Worm (Caenorhabditis elegans) whole organism, L1 larva: ENCODE results near the gene sqd-1.
A peak's percentile ranks its signal among the peaks of the same experiment; 100 is the strongest.
"Not testable (repeated sequence)": the region's sequence is repeated elsewhere in the genome, so short reads cannot be mapped to it uniquely, and the experiment has no call there.

Experiments
- C04F5.9 ChIP-seq: sonication (generic microtip); optimal IDR thresholded peaks from 2 replicates; lab custom pipeline; 2016; ENCODE audit warnings: missing genetic modification characterization, missing compliant biosample characterization
- C16A3.4 ChIP-seq: fragments of 150-350 bp; optimal IDR thresholded peaks from 2 replicates; lab custom pipeline; 2014; ENCODE audit warnings: missing biosample characterization, missing genetic modification characterization
- F16B12.6 ChIP-seq: fragments of 150-350 bp; optimal IDR thresholded peaks from 2 replicates; lab custom pipeline; 2014; ENCODE audit warnings: missing biosample characterization, missing genetic modification characterization
- Y116A8C.19 ChIP-seq: sonication (generic microtip); optimal IDR thresholded peaks from 2 replicates; lab custom pipeline; 2016; ENCODE audit warnings: missing compliant biosample characterization, missing genetic modification characterization, borderline replicate concordance
- aha-1 ChIP-seq: fragments of 150-350 bp; optimal IDR thresholded peaks from 2 replicates; lab custom pipeline; 2014; ENCODE audit warnings: missing biosample characterization, missing genetic modification characterization
- alr-1 ChIP-seq: fragments of 200-800 bp; sonication (Bioruptor generic); optimal IDR thresholded peaks from 2 replicates; lab custom pipeline; 2018; ENCODE audit warnings: borderline replicate concordance, mild to moderate bottlenecking, missing genetic modification characterization, missing compliant biosample characterization
- ama-1 ChIP-seq: fragments of 150-350 bp; optimal IDR thresholded peaks from 2 replicates; lab custom pipeline; 2014
- ceh-63 ChIP-seq: fragments of 200-800 bp; sonication (Bioruptor generic); optimal IDR thresholded peaks from 2 replicates; lab custom pipeline; 2018; ENCODE audit warnings: mild to moderate bottlenecking, missing genetic modification characterization, missing compliant biosample characterization
- ceh-8 ChIP-seq: fragments of 200-800 bp; sonication (Bioruptor generic); optimal IDR thresholded peaks from 2 replicates; lab custom pipeline; 2018; ENCODE audit warnings: mild to moderate bottlenecking, missing genetic modification characterization, moderate library complexity, missing compliant biosample characterization
- ceh-82 ChIP-seq, 3 experiments: fragments of 150-350 bp in 1 of 3; sonication (generic microtip) in 2 of 3; optimal IDR thresholded peaks; 2 replicates each; lab custom pipeline; 2014 to 2017; ENCODE audit warnings: missing biosample characterization in 3 of 3, missing genetic modification characterization in 3 of 3
- ces-1 ChIP-seq: fragments of 150-350 bp; optimal IDR thresholded peaks from 2 replicates; lab custom pipeline; 2014; ENCODE audit warnings: missing biosample characterization, missing genetic modification reagents, missing genetic modification characterization
- dsc-1 ChIP-seq: sonication (generic microtip); optimal IDR thresholded peaks from 2 replicates; lab custom pipeline; 2016; ENCODE audit warnings: mild to moderate bottlenecking, missing genetic modification characterization, missing compliant biosample characterization
- egl-13 ChIP-seq: sonication (generic microtip); optimal IDR thresholded peaks from 2 replicates; lab custom pipeline; 2016; ENCODE audit warnings: missing genotype, missing genetic modification reagents, missing genetic modification characterization, missing compliant biosample characterization
- elt-2 ChIP-seq: sonication (generic microtip); optimal IDR thresholded peaks from 2 replicates; lab custom pipeline; 2016; ENCODE audit warnings: missing genetic modification characterization, mild to moderate bottlenecking, inconsistent platforms, missing compliant biosample characterization, missing genetic modification reagents
- elt-3 ChIP-seq, 6 experiments: fragments of 150-350 bp in 1 of 6; sonication (generic microtip); optimal IDR thresholded peaks; 2 replicates each; lab custom pipeline; 2017 to 2018; ENCODE audit warnings: missing biosample characterization in 6 of 6, missing genetic modification characterization in 6 of 6, inconsistent platforms in 1 of 6
- fkh-10 ChIP-seq: sonication (generic microtip); optimal IDR thresholded peaks from 2 replicates; lab custom pipeline; 2017; ENCODE audit warnings: missing biosample characterization, missing genetic modification reagents, missing genetic modification characterization
- fkh-4 ChIP-seq: sonication (generic microtip); optimal IDR thresholded peaks from 2 replicates; lab custom pipeline; 2016; ENCODE audit warnings: missing compliant biosample characterization, missing genetic modification characterization, borderline replicate concordance
- grh-1 ChIP-seq: fragments of 200-800 bp; sonication (Bioruptor generic); IDR thresholded peaks from 2 replicates; pipeline ENCODE4 v1.3.6; 2022; ENCODE audit warnings: missing genetic modification reagents, missing genetic modification characterization, missing compliant biosample characterization
- jun-1 ChIP-seq: fragments of 150-350 bp; optimal IDR thresholded peaks from 2 replicates; lab custom pipeline; 2014; ENCODE audit warnings: missing biosample characterization, missing genetic modification reagents, missing genetic modification characterization
- lin-13 ChIP-seq: fragments of 150-350 bp; optimal IDR thresholded peaks from 2 replicates; lab custom pipeline; 2014; ENCODE audit warnings: missing biosample characterization, missing genetic modification reagents, missing genetic modification characterization
- lin-15B ChIP-seq: fragments of 150-350 bp; sonication (generic microtip); optimal IDR thresholded peaks from 3 replicates; lab custom pipeline; 2014; ENCODE audit warnings: missing biosample characterization, missing genetic modification characterization
- lin-39 ChIP-seq: fragments of 150-350 bp; optimal IDR thresholded peaks from 2 replicates; lab custom pipeline; 2014; ENCODE audit warnings: missing biosample characterization, missing genetic modification reagents, missing genetic modification characterization
- lir-3 ChIP-seq: sonication (generic microtip); optimal IDR thresholded peaks from 2 replicates; lab custom pipeline; 2016; ENCODE audit warnings: mild to moderate bottlenecking, missing genetic modification characterization, moderate library complexity, missing compliant biosample characterization; ENCODE audit not compliant: poor library complexity
- lsy-2 ChIP-seq, 2 experiments: fragments of 150-350 bp; optimal IDR thresholded peaks; 2 replicates each; lab custom pipeline; 2014; ENCODE audit warnings: missing biosample characterization in 2 of 2, missing genetic modification characterization in 2 of 2
- mab-9 ChIP-seq: fragments of 200-800 bp; sonication (Bioruptor generic); IDR thresholded peaks from 2 replicates; pipeline ENCODE4 v1.3.6; 2022; ENCODE audit warnings: missing genetic modification reagents, missing genetic modification characterization, missing compliant biosample characterization
- mdl-1 ChIP-seq, 2 experiments: fragments of 150-350 bp; optimal IDR thresholded peaks; 2 replicates each; lab custom pipeline; 2014 to 2017; ENCODE audit warnings: missing biosample characterization in 2 of 2, missing genetic modification characterization in 2 of 2, inconsistent platforms in 1 of 2
- mef-2 ChIP-seq: fragments of 150-350 bp; optimal IDR thresholded peaks from 2 replicates; lab custom pipeline; 2014; ENCODE audit warnings: missing biosample characterization, missing genetic modification characterization
- nhr-12 ChIP-seq: sonication (generic microtip); optimal IDR thresholded peaks from 2 replicates; lab custom pipeline; 2017; ENCODE audit warnings: missing biosample characterization, missing genetic modification characterization
- nhr-28 ChIP-seq: fragments of 150-350 bp; optimal IDR thresholded peaks from 2 replicates; lab custom pipeline; 2014; ENCODE audit warnings: missing biosample characterization, missing genetic modification characterization
- nhr-47 ChIP-seq: sonication (generic microtip); optimal IDR thresholded peaks from 2 replicates; lab custom pipeline; 2016; ENCODE audit warnings: mild to moderate bottlenecking, missing genetic modification characterization, moderate library complexity, missing compliant biosample characterization
- nhr-71 ChIP-seq: sonication (generic microtip); optimal IDR thresholded peaks from 2 replicates; lab custom pipeline; 2016; ENCODE audit warnings: mild to moderate bottlenecking, missing genetic modification characterization, moderate library complexity, missing compliant biosample characterization
- nhr-90 ChIP-seq: sonication (generic microtip); optimal IDR thresholded peaks from 2 replicates; lab custom pipeline; 2016; ENCODE audit warnings: mild to moderate bottlenecking, missing genetic modification characterization, missing compliant biosample characterization; ENCODE audit not compliant: poor library complexity
- pax-3 ChIP-seq: fragments of 200-800 bp; sonication (Bioruptor generic); optimal IDR thresholded peaks from 2 replicates; lab custom pipeline; 2018; ENCODE audit warnings: mild to moderate bottlenecking, missing genetic modification characterization, moderate library complexity, missing compliant biosample characterization
- pqm-1 ChIP-seq: sonication (generic microtip); optimal IDR thresholded peaks from 3 replicates; lab custom pipeline; 2017; ENCODE audit warnings: missing biosample characterization, missing genetic modification characterization
- rnt-1 ChIP-seq: sonication (generic microtip); optimal IDR thresholded peaks from 2 replicates; lab custom pipeline; 2016; ENCODE audit warnings: mild to moderate bottlenecking, missing genetic modification characterization, moderate library complexity, missing compliant biosample characterization
- skn-1 ChIP-seq: fragments of 150-350 bp; optimal IDR thresholded peaks from 2 replicates; lab custom pipeline; 2014; ENCODE audit warnings: missing biosample characterization, missing genetic modification characterization
- snpc-4 ChIP-seq: fragments of 150-350 bp; optimal IDR thresholded peaks from 2 replicates; lab custom pipeline; 2014; ENCODE audit warnings: missing biosample characterization, missing genetic modification characterization
- sup-37 ChIP-seq: fragments of 200-800 bp; sonication (Bioruptor generic); optimal IDR thresholded peaks from 2 replicates; lab custom pipeline; 2018; ENCODE audit warnings: mild to moderate bottlenecking, missing genetic modification characterization, missing compliant biosample characterization
- swsn-7 ChIP-seq: sonication (generic microtip); optimal IDR thresholded peaks from 2 replicates; lab custom pipeline; 2016; ENCODE audit warnings: missing genetic modification characterization, missing compliant biosample characterization
- unc-130 ChIP-seq: fragments of 150-350 bp; optimal IDR thresholded peaks from 2 replicates; lab custom pipeline; 2017; ENCODE audit warnings: missing biosample characterization, missing genetic modification characterization, inconsistent platforms
- unc-30 ChIP-seq: sonication (generic microtip); optimal IDR thresholded peaks from 2 replicates; lab custom pipeline; 2017; ENCODE audit warnings: missing biosample characterization, missing genetic modification characterization
- unc-62 ChIP-seq: fragments of 150-350 bp; optimal IDR thresholded peaks from 2 replicates; lab custom pipeline; 2014; ENCODE audit warnings: missing biosample characterization, missing genetic modification reagents, missing genetic modification characterization
- vab-15 ChIP-seq: sonication (generic microtip); optimal IDR thresholded peaks from 2 replicates; lab custom pipeline; 2017; ENCODE audit warnings: missing genotype, mild to moderate bottlenecking, missing genetic modification characterization, missing compliant biosample characterization
- xbp-1 ChIP-seq: sonication (generic microtip); optimal IDR thresholded peaks from 2 replicates; lab custom pipeline; 2016; ENCODE audit warnings: missing genetic modification characterization, missing compliant biosample characterization
- ztf-11 ChIP-seq, 2 experiments: sonication (generic microtip); optimal IDR thresholded peaks; 2 replicates each; lab custom pipeline; 2016 to 2017; ENCODE audit warnings: missing genetic modification characterization in 2 of 2, missing biosample characterization in 1 of 2, missing compliant biosample characterization in 1 of 2

sqd-1 gene

ce11 chrIV:6303642-6304041 is 20.3 kb upstream of the sqd-1 start, which contains the start of gene srv-25:
Gene srv-25, minus strand, starts transcription at chrIV:6303742.
- TF ChIP-seq jun-1 (tag; lab: Kevin White, UChicago) (no peak), lin-13 (GFP tag; lab: Kevin White, UChicago) (no peak), alr-1 (tag; lab: Kevin White, UChicago) (no peak), ceh-8 (no peak), lir-3 (no peak), nhr-71 (tag; lab: Kevin White, UChicago) (no peak)

DNA sequence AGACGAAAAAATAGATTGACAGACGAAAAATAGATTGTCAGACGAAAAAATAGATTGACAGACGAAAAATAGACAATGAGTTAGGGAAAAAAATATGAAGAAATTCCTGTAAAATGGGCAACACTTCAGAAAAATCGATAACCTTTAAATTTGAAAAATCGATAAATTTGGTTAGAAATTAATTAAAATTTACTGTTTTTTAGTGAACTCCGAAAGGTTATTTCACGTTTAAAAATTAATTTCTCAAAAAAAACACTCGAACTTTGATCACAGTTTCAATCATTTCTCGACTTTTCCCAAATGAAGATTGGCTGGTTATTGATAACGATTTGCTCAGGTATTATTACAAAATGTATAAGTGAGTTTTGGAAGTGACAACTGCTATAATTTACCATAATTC is 16.5 kb upstream of the sqd-1 start, which contains the start of gene csp-2:
csp-2 (plus strand) TSS at position 301 of the 400 bp plus-strand sequence.
- TF ChIP-seq swsn-7 (tag; lab: Kevin White, UChicago): no peak
- no peak for TF ChIP-seq pax-3 (tag; lab: Kevin White, UChicago)
- no peak for TF ChIP-seq rnt-1 (tag; lab: Kevin White, UChicago)
- no peak for TF ChIP-seq vab-15 (tag; lab: Kevin White, UChicago)
- TF ChIP-seq C16A3.4 (tag; lab: Kevin White, UChicago): no peak
- no peak for TF ChIP-seq mdl-1 (tag; optimal IDR thresholded peaks at IDR 0.05; lab: Kevin White, UChicago)
- TF ChIP-seq unc-62 (GFP tag; lab: Kevin White, UChicago): no peak
- no peak for TF ChIP-seq unc-130 (tag; lab: Kevin White, UChicago)
- no peak for TF ChIP-seq C04F5.9 (tag; lab: Kevin White, UChicago)
- no peak for TF ChIP-seq egl-13 (tag; lab: Kevin White, UChicago)
- TF ChIP-seq xbp-1 (tag; lab: Kevin White, UChicago): no peak
- TF ChIP-seq, all 84 proteins: peak for 0

ce11 chrIV:6317357-6317756 is 6.6 kb upstream of the sqd-1 start, which contains the start of gene Y73B6BL.12:
Gene Y73B6BL.12, minus strand, starts transcription at chrIV:6317457.
- TF ChIP-seq nhr-12 (tag; lab: Kevin White, UChicago); nhr-28 (tag; lab: Kevin White, UChicago); lin-15B: not testable (repeated sequence)

DNA sequence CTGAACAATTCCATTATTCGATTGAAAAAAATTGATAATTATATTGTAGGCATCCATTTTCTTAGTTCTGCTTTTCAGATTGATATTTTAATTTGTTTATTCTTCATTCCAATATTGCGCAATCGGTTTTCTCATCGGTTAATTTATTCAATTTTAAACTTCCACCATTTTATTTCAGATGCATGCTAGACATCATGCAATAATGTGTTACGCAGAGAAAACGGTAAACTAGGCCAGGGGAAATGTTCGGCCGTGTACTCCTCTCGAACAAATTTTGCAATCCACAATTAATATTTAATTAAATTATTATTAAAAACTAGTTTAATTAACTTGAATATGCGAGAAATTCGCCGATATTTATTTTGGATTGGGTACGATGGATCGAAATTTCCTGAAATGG is 2.3 kb upstream of the sqd-1 start, which contains the start of gene Y73B6BL.29:
Y73B6BL.29 (plus strand) TSS at position 263 of the 400 bp plus-strand sequence.
- TF ChIP-seq elt-2 (tag; lab: Kevin White, UChicago) (peak; percentile 88), Y116A8C.19 (peak; percentile 97), ceh-63 (GFP tag; lab: Kevin White, UChicago) (peak; percentile 75), mef-2 (tag; lab: Kevin White, UChicago) (peak; percentile 16), lsy-2 (tag; optimal IDR thresholded peaks at IDR 0.05; lab: Kevin White, UChicago) (peak; percentile 96), jun-1 (tag; lab: Kevin White, UChicago) (peak; percentile 73), ztf-11 (tag; optimal IDR thresholded peaks at IDR 0.05; lab: Kevin White, UChicago) (peak in 1 of 2 experiments; percentile 98), elt-3 (tag; optimal IDR thresholded peaks at IDR 0.05; lab: Kevin White, UChicago) (peak in 2 of 6 experiments; percentile 71 to 74), ceh-82 (tag; optimal IDR thresholded peaks at IDR 0.05; lab: Kevin White, UChicago) (peak; percentile 88), C04F5.9 (tag; lab: Kevin White, UChicago) (peak; percentile 96), dsc-1 (tag; lab: Kevin White, UChicago) (peak; percentile 97), C16A3.4 (tag; lab: Kevin White, UChicago) (peak; percentile 83), mab-9 (peak; percentile 93), fkh-4 (tag; lab: Kevin White, UChicago) (peak; percentile 99), sup-37 (GFP tag; lab: Kevin White, UChicago) (peak; percentile 78), aha-1 (tag; lab: Kevin White, UChicago) (peak; percentile 78), ama-1 (peak; percentile 72), F16B12.6 (tag; lab: Kevin White, UChicago) (peak; percentile 49), pqm-1 (tag; lab: Kevin White, UChicago) (no peak), unc-30 (tag; lab: Kevin White, UChicago) (no peak), grh-1 (GFP tag; lab: Robert Waterston, UW) (peak; percentile 81), ceh-8 (peak; percentile 97), lin-39 (tag; lab: Kevin White, UChicago) (peak; percentile 93), skn-1 (tag; lab: Kevin White, UChicago) (peak; percentile 83), nhr-90 (tag; lab: Kevin White, UChicago) (peak; percentile 99), fkh-10 (GFP tag; lab: Kevin White, UChicago) (peak; percentile 51), snpc-4 (tag; lab: Kevin White, UChicago) (peak; percentile 87), alr-1 (tag; lab: Kevin White, UChicago) (no peak), egl-13 (tag; lab: Kevin White, UChicago) (peak; percentile 98), ces-1 (GFP tag; lab: Kevin White, UChicago) (no peak), swsn-7 (tag; lab: Kevin White, UChicago) (peak; percentile 95), nhr-47 (tag; lab: Kevin White, UChicago) (peak; percentile 97), nhr-28 (tag; lab: Kevin White, UChicago) (no peak)
